Fruit fly (Drosophila melanogaster) whole organism, embryonic: ENCODE measurements around the gene Snx27.
A peak's percentile ranks its signal among the peaks of the same experiment; 100 is the strongest.

ENCODE experiments used
- Adf1 ChIP-seq: fragments of 200-800 bp; sonication (Bioruptor generic); IDR thresholded peaks from 2 replicates; pipeline ENCODE4 v1.3.6; 2022; ENCODE audit warnings: missing biosample characterization, missing genetic modification characterization
- Asciz ChIP-seq: fragments of 200-800 bp; sonication (Bioruptor generic); optimal IDR thresholded peaks from 2 replicates; lab custom pipeline; 2017; ENCODE audit warnings: missing biosample characterization, mild to moderate bottlenecking, missing genetic modification characterization, missing genetic modification reagents
- Atf3 ChIP-seq: fragments of 200-800 bp; sonication (Bioruptor generic); optimal IDR thresholded peaks from 3 replicates; lab custom pipeline; 2016; ENCODE audit warnings: missing biosample characterization, missing genetic modification characterization
- Blimp-1 ChIP-seq: fragments of 200-800 bp; sonication (Bioruptor generic); optimal IDR thresholded peaks from 3 replicates; lab custom pipeline; 2018; ENCODE audit warnings: missing biosample characterization, missing genetic modification characterization, mild to moderate bottlenecking, moderate library complexity, missing genetic modification reagents
- CG12391 ChIP-seq: fragments of 200-800 bp; sonication (Bioruptor generic); optimal IDR thresholded peaks from 3 replicates; lab custom pipeline; 2018; ENCODE audit warnings: missing biosample characterization, mild to moderate bottlenecking, missing genetic modification characterization, moderate library complexity
- CG12744 ChIP-seq: fragments of 200-800 bp; sonication (Bioruptor generic); optimal IDR thresholded peaks from 2 replicates; lab custom pipeline; 2016; ENCODE audit warnings: missing biosample characterization, missing genetic modification characterization
- CG13624 ChIP-seq: fragments of 200-800 bp; sonication (Bioruptor generic); optimal IDR thresholded peaks from 2 replicates; lab custom pipeline; 2016; ENCODE audit warnings: missing biosample characterization, missing genetic modification characterization
- CG14667 ChIP-seq: fragments of 200-800 bp; sonication (Bioruptor generic); IDR thresholded peaks from 2 replicates; pipeline ENCODE4 v1.3.6; 2022; ENCODE audit warnings: missing biosample characterization, missing genetic modification characterization
- CG16815 ChIP-seq: fragments of 200-800 bp; sonication (Bioruptor generic); optimal IDR thresholded peaks from 3 replicates; lab custom pipeline; 2017; ENCODE audit warnings: missing biosample characterization, mild to moderate bottlenecking, missing genetic modification characterization
- CG17186 ChIP-seq: fragments of 200-800 bp; sonication (Bioruptor generic); optimal IDR thresholded peaks from 3 replicates; lab custom pipeline; 2017; ENCODE audit warnings: missing biosample characterization, missing genetic modification reagents, missing genetic modification characterization
- CG17359 ChIP-seq: fragments of 200-800 bp; sonication (Bioruptor generic); optimal IDR thresholded peaks from 3 replicates; lab custom pipeline; 2018; ENCODE audit warnings: missing biosample characterization, mild to moderate bottlenecking, missing genetic modification characterization, moderate library complexity
- CG18262 ChIP-seq: fragments of 200-800 bp; optimal IDR thresholded peaks from 3 replicates; lab custom pipeline; 2019; ENCODE audit warnings: missing biosample characterization, mild to moderate bottlenecking, missing genetic modification characterization, moderate library complexity
- CG33213 ChIP-seq: fragments of 200-800 bp; sonication (Bioruptor generic); optimal IDR thresholded peaks from 3 replicates; lab custom pipeline; 2016; ENCODE audit warnings: missing biosample characterization, missing genetic modification characterization
- CG3407 ChIP-seq: fragments of 200-800 bp; sonication (Bioruptor generic); optimal IDR thresholded peaks from 2 replicates; lab custom pipeline; 2018; ENCODE audit warnings: missing biosample characterization, mild to moderate bottlenecking, missing genetic modification characterization
- CG4328 ChIP-seq: fragments of 200-800 bp; sonication (Bioruptor generic); optimal IDR thresholded peaks from 3 replicates; lab custom pipeline; 2017; ENCODE audit warnings: missing biosample characterization, missing genetic modification reagents, missing genetic modification characterization
- CG4360 ChIP-seq: fragments of 200-800 bp; sonication (Bioruptor generic); IDR thresholded peaks from 2 replicates; pipeline ENCODE4 v1.3.6; 2022; ENCODE audit warnings: missing biosample characterization, missing genetic modification characterization
- CG43689 ChIP-seq: fragments of 200-800 bp; sonication (Bioruptor generic); IDR thresholded peaks from 2 replicates; pipeline ENCODE4 v1.3.6; 2022; ENCODE audit warnings: missing biosample characterization, missing genetic modification characterization
- CG4404 ChIP-seq: fragments of 200-800 bp; sonication (Bioruptor generic); IDR thresholded peaks from 2 replicates; pipeline ENCODE4 v1.3.6; 2022; ENCODE audit warnings: missing biosample characterization, missing genetic modification characterization
- CG6175 ChIP-seq: fragments of 200-800 bp; sonication (Bioruptor generic); IDR thresholded peaks from 3 replicates; pipeline ENCODE4 v1.3.6; 2022; ENCODE audit warnings: missing biosample characterization, missing genetic modification characterization
- CG6272 ChIP-seq: fragments of 200-800 bp; sonication (Bioruptor generic); IDR thresholded peaks from 2 replicates; pipeline ENCODE4 v1.3.6; 2022; ENCODE audit warnings: missing biosample characterization, missing genetic modification characterization
- CG6813 ChIP-seq: fragments of 200-800 bp; sonication (Bioruptor generic); optimal IDR thresholded peaks from 2 replicates; lab custom pipeline; 2017; ENCODE audit warnings: missing biosample characterization, missing genetic modification characterization, mild to moderate bottlenecking, moderate library complexity, missing genetic modification reagents
- CG7839 ChIP-seq: fragments of 200-800 bp; sonication (Bioruptor generic); optimal IDR thresholded peaks from 3 replicates; lab custom pipeline; 2018; ENCODE audit warnings: missing biosample characterization, mild to moderate bottlenecking, missing genetic modification characterization, moderate library complexity
- CG8478 ChIP-seq: fragments of >200 bp; optimal IDR thresholded peaks from 2 replicates; lab custom pipeline; 2018
- Dip3 ChIP-seq: fragments of 200-800 bp; sonication (Bioruptor generic); optimal IDR thresholded peaks from 3 replicates; lab custom pipeline; 2016; ENCODE audit warnings: missing biosample characterization, missing genetic modification characterization
- E2f1 ChIP-seq: fragments of 200-800 bp; sonication (Bioruptor generic); IDR thresholded peaks from 2 replicates; pipeline ENCODE4 v1.3.6; 2022; ENCODE audit warnings: missing biosample characterization, missing genetic modification characterization
- HLH3B ChIP-seq: fragments of 200-800 bp; sonication (Bioruptor generic); IDR thresholded peaks from 2 replicates; pipeline ENCODE4 v1.3.6; 2022; ENCODE audit warnings: missing biosample characterization, missing genetic modification characterization
- HLH54F ChIP-seq: fragments of 200-800 bp; sonication (Bioruptor generic); optimal IDR thresholded peaks from 3 replicates; lab custom pipeline; 2016; ENCODE audit warnings: missing biosample characterization, missing genetic modification characterization
- Kr ChIP-seq: fragments of 200-800 bp; sonication (Bioruptor generic); optimal IDR thresholded peaks from 2 replicates; lab custom pipeline; 2017; ENCODE audit warnings: missing biosample characterization, mild to moderate bottlenecking, missing genetic modification characterization
- Mes4 ChIP-seq: fragments of 200-800 bp; sonication (Bioruptor generic); optimal IDR thresholded peaks from 2 replicates; lab custom pipeline; 2016; ENCODE audit warnings: missing biosample characterization, missing genetic modification characterization
- Myb ChIP-seq: fragments of 200-800 bp; sonication (Bioruptor generic); optimal IDR thresholded peaks from 2 replicates; lab custom pipeline; 2016; ENCODE audit warnings: missing biosample characterization, missing genetic modification characterization
- Neu2 ChIP-seq: fragments of 200-800 bp; sonication (Bioruptor generic); optimal IDR thresholded peaks from 3 replicates; lab custom pipeline; 2016; ENCODE audit warnings: missing biosample characterization, missing genetic modification characterization, borderline replicate concordance
- Opbp ChIP-seq: fragments of 200-800 bp; sonication (Bioruptor generic); IDR thresholded peaks from 3 replicates; pipeline ENCODE4 v1.3.6; 2022; ENCODE audit warnings: missing biosample characterization, missing genetic modification characterization; ENCODE audit not compliant: partially characterized antibody
- PHDP ChIP-seq: fragments of 200-800 bp; sonication (Bioruptor generic); optimal IDR thresholded peaks from 3 replicates; lab custom pipeline; 2018; ENCODE audit warnings: missing biosample characterization, mild to moderate bottlenecking, missing genetic modification characterization, moderate library complexity
- Pdp1 ChIP-seq, 2 experiments: fragments of 200-800 bp; sonication (Bioruptor generic); optimal IDR thresholded peaks; 3 replicates each; lab custom pipeline; 2016; ENCODE audit warnings: missing biosample characterization in 2 of 2, missing genetic modification characterization in 2 of 2, mild to moderate bottlenecking in 1 of 2, moderate library complexity in 1 of 2
- Sin3A ChIP-seq: fragments of >200 bp; optimal IDR thresholded peaks from 2 replicates; lab custom pipeline; 2018
- Spps ChIP-seq: fragments of 200-800 bp; sonication (Bioruptor generic); optimal IDR thresholded peaks from 2 replicates; lab custom pipeline; 2018; ENCODE audit warnings: missing biosample characterization, mild to moderate bottlenecking, missing genetic modification characterization
- bab2 ChIP-seq: fragments of 200-800 bp; sonication (Bioruptor generic); optimal IDR thresholded peaks from 2 replicates; lab custom pipeline; 2016; ENCODE audit warnings: missing biosample characterization, missing genetic modification characterization
- bsh ChIP-seq, 2 experiments: fragments of 200-800 bp; sonication (Bioruptor generic); optimal IDR thresholded peaks; 2 replicates each; lab custom pipeline; 2017 to 2018; ENCODE audit warnings: mild to moderate bottlenecking in 2 of 2, missing biosample characterization in 2 of 2, missing genetic modification characterization in 2 of 2, moderate library complexity in 1 of 2
- cas ChIP-seq: fragments of 200-800 bp; sonication (Bioruptor generic); IDR thresholded peaks from 2 replicates; pipeline ENCODE4 v1.3.6; 2022; ENCODE audit warnings: missing biosample characterization, missing genetic modification characterization
- dimm ChIP-seq: fragments of 200-800 bp; sonication (Bioruptor generic); IDR thresholded peaks from 2 replicates; pipeline ENCODE4 v1.3.6; 2022; ENCODE audit warnings: missing biosample characterization, missing genetic modification characterization
- eyg ChIP-seq: fragments of 200-800 bp; sonication (Bioruptor generic); optimal IDR thresholded peaks from 3 replicates; lab custom pipeline; 2016; ENCODE audit warnings: missing biosample characterization, missing genetic modification characterization
- h ChIP-seq: fragments of >200 bp; optimal IDR thresholded peaks from 2 replicates; lab custom pipeline; 2017
- mam ChIP-seq: fragments of 200-800 bp; sonication (Bioruptor generic); optimal IDR thresholded peaks from 3 replicates; lab custom pipeline; 2016; ENCODE audit warnings: missing biosample characterization, missing genetic modification characterization
- mirr ChIP-seq: fragments of 200-800 bp; sonication (Bioruptor generic); optimal IDR thresholded peaks from 3 replicates; lab custom pipeline; 2018; ENCODE audit warnings: missing biosample characterization, mild to moderate bottlenecking, missing genetic modification characterization
- peb ChIP-seq: fragments of 200-800 bp; sonication (Bioruptor generic); IDR thresholded peaks from 2 replicates; pipeline ENCODE4 v1.3.6; 2022; ENCODE audit warnings: missing biosample characterization, missing genetic modification characterization
- pho ChIP-seq: fragments of 200-800 bp; sonication (Bioruptor generic); optimal IDR thresholded peaks from 2 replicates; lab custom pipeline; 2016; ENCODE audit warnings: missing biosample characterization, missing genetic modification characterization
- prd ChIP-seq, 3 experiments: fragments of >200 bp in 2 of 3; fragments of 200-800 bp in 1 of 3; sonication (Bioruptor generic) in 1 of 3; optimal IDR thresholded peaks in 2 of 3; IDR thresholded peaks in 1 of 3; 2 replicates in 2 of 3; 3 replicates in 1 of 3; pipeline versions ENCODE4 v1.3.6 to Lab custom; 2017 to 2022; ENCODE audit warnings: missing biosample characterization in 1 of 3, missing genetic modification characterization in 1 of 3
- shn ChIP-seq: fragments of 200-800 bp; sonication (Bioruptor generic); optimal IDR thresholded peaks from 3 replicates; lab custom pipeline; 2016; ENCODE audit warnings: missing biosample characterization, missing genetic modification characterization
- sisA ChIP-seq: fragments of 200-800 bp; sonication (Bioruptor generic); IDR thresholded peaks from 2 replicates; pipeline ENCODE4 v1.3.6; 2022; ENCODE audit warnings: missing biosample characterization, missing genetic modification characterization
- stwl ChIP-seq: fragments of 200-800 bp; sonication (Bioruptor generic); optimal IDR thresholded peaks from 3 replicates; lab custom pipeline; 2018; ENCODE audit warnings: missing biosample characterization, mild to moderate bottlenecking, missing genetic modification characterization, moderate library complexity
- tin ChIP-seq: fragments of 200-800 bp; sonication (Bioruptor generic); optimal IDR thresholded peaks from 3 replicates; lab custom pipeline; 2016; ENCODE audit warnings: missing biosample characterization, missing genetic modification characterization
- trem ChIP-seq: fragments of 200-800 bp; optimal IDR thresholded peaks from 3 replicates; lab custom pipeline; 2019; ENCODE audit warnings: missing biosample characterization, mild to moderate bottlenecking, missing genetic modification characterization, moderate library complexity
- wdn ChIP-seq: fragments of 200-800 bp; sonication (Bioruptor generic); IDR thresholded peaks from 2 replicates; pipeline ENCODE4 v1.3.6; 2022; ENCODE audit warnings: missing biosample characterization, missing genetic modification characterization

The Snx27 gene

DNA sequence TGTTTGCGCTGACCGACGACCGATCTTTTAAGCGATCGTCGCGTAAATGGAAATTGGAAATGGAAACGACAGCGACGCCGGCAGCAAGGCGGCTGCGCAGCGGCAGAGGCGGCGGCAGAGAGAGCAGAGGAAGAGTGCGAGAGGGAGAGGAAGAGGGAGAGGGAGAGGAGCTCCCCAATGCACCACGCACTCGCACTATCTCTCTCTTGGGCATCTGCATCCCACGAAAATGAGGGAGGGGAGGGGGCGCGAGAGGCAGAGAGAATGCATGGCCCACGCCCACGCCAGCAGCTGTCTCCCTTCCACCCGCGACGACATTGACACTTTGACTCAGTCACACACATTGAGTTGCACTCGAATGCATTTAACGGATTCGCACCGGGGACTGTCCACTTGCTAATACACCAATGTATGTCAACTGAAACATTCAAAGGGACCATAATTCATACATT lies 32.9 kb upstream of the Snx27 start, which contains the start of gene CG3097 (continued):
- TF ChIP-seq peb (GFP tag; lab: Robert Waterston, UW) = no peak
- peak; percentile 83 for TF ChIP-seq CG4360
- no peak for TF ChIP-seq E2f1 (GFP tag; lab: Robert Waterston, UW)
- no peak for TF ChIP-seq tin (GFP tag; lab: Kevin White, UChicago)
- TF ChIP-seq bab2 (GFP tag; lab: Kevin White, UChicago) = no peak
- TF ChIP-seq CG33213 (GFP tag; lab: Kevin White, UChicago) = no peak
- no peak for TF ChIP-seq CG3407 (GFP tag; lab: Kevin White, UChicago)
- no peak for TF ChIP-seq h (lab: Kevin White, UChicago)
- no peak for TF ChIP-seq CG6272 (GFP tag; lab: Robert Waterston, UW)
- TF ChIP-seq cas (GFP tag; lab: Robert Waterston, UW) = no peak
- no peak for TF ChIP-seq sisA (GFP tag; lab: Robert Waterston, UW)
- TF ChIP-seq HLH54F (GFP tag; lab: Kevin White, UChicago) = no peak
- peak; percentile 98 for TF ChIP-seq trem (tag; lab: Kevin White, UChicago)
- TF ChIP-seq CG43689 (GFP tag; lab: Robert Waterston, UW) = no peak
- TF ChIP-seq Adf1 (GFP tag; lab: Robert Waterston, UW) = peak; percentile 74
- no peak for TF ChIP-seq CG12744 (GFP tag; lab: Kevin White, UChicago)
- no peak for TF ChIP-seq Spps (tag; lab: Kevin White, UChicago)
- TF ChIP-seq Pdp1 (GFP tag; optimal IDR thresholded peaks at IDR 0.05; lab: Kevin White, UChicago) = no peak
- TF ChIP-seq shn (GFP tag; lab: Kevin White, UChicago) = no peak
- no peak for TF ChIP-seq Dip3 (GFP tag; lab: Kevin White, UChicago)
- TF ChIP-seq Kr (GFP tag; lab: Kevin White, UChicago) = no peak
- TF ChIP-seq mam (GFP tag; lab: Kevin White, UChicago) = no peak
- no peak for TF ChIP-seq CG17359
- no peak for TF ChIP-seq CG13624 (GFP tag; lab: Kevin White, UChicago)
- TF ChIP-seq mirr = no peak
- no peak for TF ChIP-seq Atf3 (GFP tag; lab: Kevin White, UChicago)
- TF ChIP-seq CG4404 = no peak
- no peak for TF ChIP-seq CG18262 (tag; lab: Kevin White, UChicago)
- TF ChIP-seq Asciz (GFP tag; lab: Kevin White, UChicago) = no peak
- TF ChIP-seq CG17186 (GFP tag; lab: Kevin White, UChicago) = no peak
- no peak for TF ChIP-seq HLH3B (GFP tag; lab: Robert Waterston, UW)
- TF ChIP-seq stwl (tag; lab: Kevin White, UChicago) = peak; percentile 37
- TF ChIP-seq CG7839 (tag; lab: Kevin White, UChicago) = no peak
- TF ChIP-seq CG6813 (GFP tag; lab: Kevin White, UChicago) = no peak
- no peak for TF ChIP-seq dimm
- no peak for TF ChIP-seq CG4328 (GFP tag; lab: Kevin White, UChicago)
- no peak for TF ChIP-seq wdn
- TF ChIP-seq Myb (GFP tag; lab: Kevin White, UChicago) = no peak
- no peak for TF ChIP-seq CG14667 (GFP tag; lab: Robert Waterston, UW)
- TF ChIP-seq CG8478 (lab: Kevin White, UChicago) = peak; percentile 80
- no peak for TF ChIP-seq Mes4
- no peak for TF ChIP-seq Sin3A (lab: Kevin White, UChicago)
- TF ChIP-seq Blimp-1 = peak; percentile 41
- TF ChIP-seq CG16815 = no peak
- no peak for TF ChIP-seq PHDP
- no peak for TF ChIP-seq eyg
- TF ChIP-seq Neu2 = no peak
- no peak for TF ChIP-seq bsh (GFP tag; optimal IDR thresholded peaks at IDR 0.05; lab: Kevin White, UChicago)
- no peak for TF ChIP-seq prd (optimal IDR thresholded peaks at IDR 0.05; lab: Kevin White, UChicago)
- peak; percentile 21; the same call in 1 of the 3 replicates for TF ChIP-seq prd (GFP tag; IDR thresholded peaks at IDR 0.05; lab: Robert Waterston, UW)
- no peak for TF ChIP-seq CG12391 (tag; lab: Kevin White, UChicago)
- peak; percentile 59; the same call in 2 of the 3 replicates for TF ChIP-seq Opbp (GFP tag; lab: Robert Waterston, UW)
- TF ChIP-seq pho (GFP tag; lab: Kevin White, UChicago) = no peak
- TF ChIP-seq CG6175 = no peak
